Worm (Caenorhabditis elegans): Measurements from ENCODE around the gene F48B9.3.

ce11 chrX:2130141-2130540 is 34.7 kb upstream of the F48B9.3 start, which contains the start of gene F53B1.8:
- TF ChIP-seq T22C8.4 (GFP tag; IDR thresholded peaks at IDR 0.05), result no peak
- no peak for TF ChIP-seq klf-2 (GFP tag; conservative IDR thresholded peaks at IDR 0.05)
- no peak for TF ChIP-seq ztf-29 (GFP tag; IDR thresholded peaks at IDR 0.05)
- TF ChIP-seq med-1 (GFP tag; optimal IDR thresholded peaks at IDR 0.05; ENCODE audit: insufficient read depth), result no peak
- no peak for TF ChIP-seq ztf-23 (GFP tag; IDR thresholded peaks at IDR 0.05)
- no peak for TF ChIP-seq flt-1 (GFP tag; IDR thresholded peaks at IDR 0.05)
- TF ChIP-seq cog-1 (tag; optimal IDR thresholded peaks at IDR 0.05), result no peak

Measured in whole organism, midembryonic.